Fruit fly (Drosophila melanogaster): ENCODE results near the gene CG33267.

DNA sequence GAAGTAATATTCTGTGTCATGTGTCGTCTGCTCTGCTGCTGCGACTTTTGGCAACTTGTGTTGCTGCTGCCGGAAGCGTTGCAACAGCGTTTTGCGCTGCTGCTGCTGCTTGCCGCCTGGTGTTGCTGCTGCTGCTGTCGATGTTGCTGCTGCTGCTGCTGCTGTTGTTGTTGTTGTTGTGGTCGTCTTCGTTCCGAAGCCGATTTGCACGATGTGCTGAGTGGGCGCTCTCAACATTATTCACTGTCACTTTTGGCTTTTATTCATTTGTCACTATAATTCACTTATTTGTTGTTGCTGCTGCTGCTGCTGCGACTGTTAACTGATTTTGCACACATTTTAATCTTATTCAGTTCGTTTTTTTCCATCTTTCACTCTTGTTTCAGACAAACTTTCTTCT is 21.8 kb upstream of the CG33267 start:
- TF ChIP-seq CG8478 (optimal IDR thresholded peaks at IDR 0.05) (no peak), CTCF (optimal IDR thresholded peaks at IDR 0.05) (no peak)

Data from S2 (cell line).